Worm (Caenorhabditis elegans): Measurements from ENCODE around the gene K10G6.9.

ce11 chrII:3922696-3923095, 49.4 kb upstream of the K10G6.9 start:
- no peak for TF ChIP-seq B0310.2 (tag; optimal IDR thresholded peaks at IDR 0.05)
- TF ChIP-seq ama-1 (optimal IDR thresholded peaks at IDR 0.05), result no peak
